Fruit fly (Drosophila melanogaster) whole organism, embryonic: ENCODE results near the gene CG13928.

Experiments used
- BEAF-32 ChIP-seq: fragments of 200-800 bp; sonication (Bioruptor generic); optimal IDR thresholded peaks from 3 replicates; lab custom pipeline; 2017; ENCODE audit warnings: missing biosample characterization, missing genetic modification characterization, mild to moderate bottlenecking, moderate library complexity, missing genetic modification reagents
- Bdp1 ChIP-seq: fragments of 200-800 bp; sonication (Bioruptor generic); optimal IDR thresholded peaks from 3 replicates; lab custom pipeline; 2016; ENCODE audit warnings: missing biosample characterization, missing genetic modification characterization
- Bgb ChIP-seq: fragments of 200-800 bp; sonication (Bioruptor generic); IDR thresholded peaks from 2 replicates; pipeline ENCODE4 v1.3.6; 2022; ENCODE audit warnings: missing biosample characterization, missing genetic modification characterization; ENCODE audit not compliant: partially characterized antibody
- Bteb2 ChIP-seq: fragments of 200-800 bp; sonication (Bioruptor generic); optimal IDR thresholded peaks from 2 replicates; lab custom pipeline; 2016; ENCODE audit warnings: missing biosample characterization, missing genetic modification characterization
- CG10543 ChIP-seq: fragments of 200-800 bp; sonication (Bioruptor generic); optimal IDR thresholded peaks from 3 replicates; lab custom pipeline; 2017; ENCODE audit warnings: missing biosample characterization, mild to moderate bottlenecking, missing genetic modification characterization, moderate library complexity
- CG11085 ChIP-seq: fragments of 200-800 bp; sonication (Bioruptor generic); IDR thresholded peaks from 2 replicates; pipeline ENCODE4 v1.3.6; 2022; ENCODE audit warnings: missing biosample characterization, missing genetic modification characterization
- CG11504 ChIP-seq: fragments of 200-800 bp; sonication (Bioruptor generic); optimal IDR thresholded peaks from 3 replicates; lab custom pipeline; 2019; ENCODE audit warnings: missing biosample characterization, mild to moderate bottlenecking, missing genetic modification characterization, moderate library complexity
- CG13296 ChIP-seq: fragments of 200-800 bp; sonication (Bioruptor generic); optimal IDR thresholded peaks from 3 replicates; lab custom pipeline; 2018; ENCODE audit warnings: missing biosample characterization, mild to moderate bottlenecking, missing genetic modification characterization
- CG15073 ChIP-seq: fragments of 200-800 bp; sonication (Bioruptor generic); optimal IDR thresholded peaks from 2 replicates; lab custom pipeline; 2016; ENCODE audit warnings: missing biosample characterization, missing genetic modification characterization
- CG15514 ChIP-seq: fragments of 200-800 bp; sonication (Bioruptor generic); optimal IDR thresholded peaks from 3 replicates; lab custom pipeline; 2017; ENCODE audit warnings: missing biosample characterization, missing genetic modification characterization, mild to moderate bottlenecking, moderate library complexity, missing genetic modification reagents
- CG16779 ChIP-seq: fragments of 200-800 bp; sonication (Bioruptor generic); IDR thresholded peaks from 2 replicates; pipeline ENCODE4 v1.3.6; 2022; ENCODE audit warnings: missing biosample characterization, missing genetic modification characterization
- CG18619 ChIP-seq: fragments of 200-800 bp; sonication (Bioruptor generic); optimal IDR thresholded peaks from 3 replicates; lab custom pipeline; 2017; ENCODE audit warnings: missing biosample characterization, mild to moderate bottlenecking, missing genetic modification characterization
- CG31365 ChIP-seq: fragments of 200-800 bp; sonication (Bioruptor generic); optimal IDR thresholded peaks from 2 replicates; lab custom pipeline; 2018; ENCODE audit warnings: missing biosample characterization, mild to moderate bottlenecking, missing genetic modification characterization
- CG33213 ChIP-seq: fragments of 200-800 bp; sonication (Bioruptor generic); optimal IDR thresholded peaks from 3 replicates; lab custom pipeline; 2016; ENCODE audit warnings: missing biosample characterization, missing genetic modification characterization
- CG34422 ChIP-seq: fragments of 200-800 bp; sonication (Bioruptor generic); IDR thresholded peaks from 3 replicates; pipeline ENCODE4 v1.3.6; 2022; ENCODE audit warnings: missing biosample characterization, missing genetic modification characterization
- CG4328 ChIP-seq: fragments of 200-800 bp; sonication (Bioruptor generic); optimal IDR thresholded peaks from 3 replicates; lab custom pipeline; 2017; ENCODE audit warnings: missing biosample characterization, missing genetic modification reagents, missing genetic modification characterization
- CG5953 ChIP-seq: fragments of 200-800 bp; sonication (Bioruptor generic); IDR thresholded peaks from 2 replicates; pipeline ENCODE4 v1.3.6; 2022; ENCODE audit warnings: missing biosample characterization, missing genetic modification characterization
- CG8281 ChIP-seq: fragments of 200-800 bp; sonication (Bioruptor generic); optimal IDR thresholded peaks from 2 replicates; lab custom pipeline; 2018; ENCODE audit warnings: missing biosample characterization, mild to moderate bottlenecking, missing genetic modification characterization, moderate library complexity
- CrebB ChIP-seq: fragments of 200-800 bp; sonication (Bioruptor generic); optimal IDR thresholded peaks from 3 replicates; lab custom pipeline; 2018; ENCODE audit warnings: missing biosample characterization, mild to moderate bottlenecking, missing genetic modification characterization
- D ChIP-seq, 2 experiments: fragments of 200-800 bp in 1 of 2; fragments of >200 bp in 1 of 2; sonication (Bioruptor generic) in 1 of 2; optimal IDR thresholded peaks; 2 replicates in 1 of 2; 3 replicates in 1 of 2; lab custom pipeline; 2017; ENCODE audit warnings: mild to moderate bottlenecking in 1 of 2, missing biosample characterization in 1 of 2, missing genetic modification characterization in 1 of 2, missing genetic modification reagents in 1 of 2
- Dad ChIP-seq: fragments of 200-800 bp; sonication (Bioruptor generic); optimal IDR thresholded peaks from 3 replicates; lab custom pipeline; 2016; ENCODE audit warnings: missing biosample characterization, missing genetic modification characterization
- H15 ChIP-seq: fragments of 200-800 bp; sonication (Bioruptor generic); IDR thresholded peaks from 3 replicates; pipeline ENCODE4 v1.3.6; 2022; ENCODE audit warnings: missing biosample characterization, missing genetic modification characterization
- Hmx ChIP-seq: fragments of 200-800 bp; sonication (Bioruptor generic); optimal IDR thresholded peaks from 2 replicates; lab custom pipeline; 2016; ENCODE audit warnings: missing biosample characterization, missing genetic modification characterization
- Lhr ChIP-seq: fragments of 200-800 bp; sonication (Bioruptor generic); optimal IDR thresholded peaks from 3 replicates; lab custom pipeline; 2017; ENCODE audit warnings: mild to moderate bottlenecking, missing biosample characterization, missing genetic modification reagents, missing genetic modification characterization
- Nf-YA ChIP-seq: fragments of 200-800 bp; sonication (Bioruptor generic); IDR thresholded peaks from 2 replicates; pipeline ENCODE4 v1.3.6; 2022; ENCODE audit warnings: missing biosample characterization, missing genetic modification characterization
- Rx ChIP-seq: fragments of 200-800 bp; sonication (Bioruptor generic); IDR thresholded peaks from 2 replicates; pipeline ENCODE4 v1.3.6; 2022; ENCODE audit warnings: missing biosample characterization, missing genetic modification characterization
- Side ChIP-seq: fragments of 200-800 bp; sonication (Bioruptor generic); optimal IDR thresholded peaks from 2 replicates; lab custom pipeline; 2016; ENCODE audit warnings: missing biosample characterization, missing genetic modification characterization
- Sox100B ChIP-seq: fragments of 200-800 bp; sonication (Bioruptor generic); optimal IDR thresholded peaks from 3 replicates; lab custom pipeline; 2018; ENCODE audit warnings: missing biosample characterization, mild to moderate bottlenecking, missing genetic modification characterization
- Taf1 ChIP-seq: fragments of 200-800 bp; sonication (Bioruptor generic); IDR thresholded peaks from 2 replicates; pipeline ENCODE4 v1.3.6; 2022; ENCODE audit warnings: missing biosample characterization, missing genetic modification characterization
- Usf ChIP-seq: fragments of 200-800 bp; sonication (Bioruptor generic); optimal IDR thresholded peaks from 2 replicates; lab custom pipeline; 2017; ENCODE audit warnings: missing genotype, missing biosample characterization, missing genetic modification characterization
- Vsx1 ChIP-seq: fragments of 200-800 bp; sonication (Bioruptor generic); optimal IDR thresholded peaks from 2 replicates; lab custom pipeline; 2017; ENCODE audit warnings: missing biosample characterization, mild to moderate bottlenecking, missing genetic modification characterization, missing genetic modification reagents
- bigmax ChIP-seq: fragments of 200-800 bp; sonication (Bioruptor generic); optimal IDR thresholded peaks from 2 replicates; lab custom pipeline; 2018; ENCODE audit warnings: missing biosample characterization, mild to moderate bottlenecking, missing genetic modification characterization
- bsh ChIP-seq, 2 experiments: fragments of 200-800 bp; sonication (Bioruptor generic); optimal IDR thresholded peaks; 2 replicates each; lab custom pipeline; 2017 to 2018; ENCODE audit warnings: mild to moderate bottlenecking in 2 of 2, missing biosample characterization in 2 of 2, missing genetic modification characterization in 2 of 2, moderate library complexity in 1 of 2
- chm ChIP-seq: fragments of 200-800 bp; sonication (Bioruptor generic); IDR thresholded peaks from 2 replicates; pipeline ENCODE4 v1.3.6; 2022; ENCODE audit warnings: missing biosample characterization, missing genetic modification characterization
- croc ChIP-seq: fragments of 200-800 bp; sonication (Bioruptor generic); conservative IDR thresholded peaks from 3 replicates; pipeline ENCODE4 v1.3.6; 2022; ENCODE audit warnings: missing biosample characterization, missing genetic modification characterization
- dimm ChIP-seq: fragments of 200-800 bp; sonication (Bioruptor generic); IDR thresholded peaks from 2 replicates; pipeline ENCODE4 v1.3.6; 2022; ENCODE audit warnings: missing biosample characterization, missing genetic modification characterization
- fru ChIP-seq: fragments of >200 bp; optimal IDR thresholded peaks from 2 replicates; lab custom pipeline; 2017
- h ChIP-seq: fragments of >200 bp; optimal IDR thresholded peaks from 2 replicates; lab custom pipeline; 2017
- knrl ChIP-seq: fragments of 200-800 bp; sonication (Bioruptor generic); IDR thresholded peaks from 3 replicates; pipeline ENCODE4 v1.3.6; 2022; ENCODE audit warnings: missing biosample characterization, missing genetic modification characterization; ENCODE audit not compliant: partially characterized antibody
- lilli ChIP-seq: fragments of 200-800 bp; sonication (Bioruptor generic); optimal IDR thresholded peaks from 3 replicates; lab custom pipeline; 2016; ENCODE audit warnings: missing biosample characterization, missing genetic modification characterization
- nom ChIP-seq: fragments of 200-800 bp; sonication (Bioruptor generic); optimal IDR thresholded peaks from 2 replicates; lab custom pipeline; 2017; ENCODE audit warnings: missing biosample characterization, missing genetic modification characterization, mild to moderate bottlenecking, moderate library complexity, missing genetic modification reagents
- pnt ChIP-seq: fragments of 200-800 bp; sonication (Bioruptor generic); optimal IDR thresholded peaks from 3 replicates; lab custom pipeline; 2016; ENCODE audit warnings: missing biosample characterization, missing genetic modification characterization
- sens ChIP-seq: fragments of 200-800 bp; sonication (Bioruptor generic); peaks from one replicate; lab custom pipeline; 2016; ENCODE audit warnings: missing biosample characterization, missing genetic modification characterization
- seq ChIP-seq: fragments of 200-800 bp; sonication (Bioruptor generic); IDR thresholded peaks from 2 replicates; pipeline ENCODE4 v1.3.6; 2022; ENCODE audit warnings: missing biosample characterization, missing genetic modification characterization
- sim ChIP-seq: fragments of 200-800 bp; sonication (Bioruptor generic); IDR thresholded peaks from 2 replicates; pipeline ENCODE4 v1.3.6; 2022; ENCODE audit warnings: missing biosample characterization, missing genetic modification characterization
- slbo ChIP-seq: fragments of 200-800 bp; sonication (Bioruptor generic); IDR thresholded peaks from 2 replicates; pipeline ENCODE4 v1.3.6; 2022; ENCODE audit warnings: missing biosample characterization, missing genetic modification characterization
- so ChIP-seq: fragments of 200-800 bp; sonication (Bioruptor generic); IDR thresholded peaks from 3 replicates; pipeline ENCODE4 v1.3.6; 2022; ENCODE audit warnings: missing biosample characterization, missing genetic modification characterization
- tx ChIP-seq: fragments of 200-800 bp; sonication (Bioruptor generic); optimal IDR thresholded peaks from 2 replicates; lab custom pipeline; 2016; ENCODE audit warnings: missing biosample characterization, missing genetic modification characterization
- z ChIP-seq: fragments of 200-800 bp; sonication (Bioruptor generic); IDR thresholded peaks from 3 replicates; pipeline ENCODE4 v1.3.6; 2022; ENCODE audit warnings: missing biosample characterization, missing genetic modification characterization

The CG13928 gene

dm6 chr3L:1591692-1592371 is 36.3 kb downstream of the CG13928 start (continued):
- TF ChIP-seq CG15073 (GFP tag; lab: Kevin White, UChicago) (no peak), CG4328 (peak; percentile 66), Bdp1 (GFP tag; lab: Kevin White, UChicago) (peak; percentile 37), sens (peak; percentile 86), so (GFP tag; lab: Robert Waterston, UW) (peak; percentile 66; the same call in 1 of the 3 replicates), Bgb (GFP tag; lab: Robert Waterston, UW) (no peak), Bteb2 (GFP tag; lab: Kevin White, UChicago) (peak; percentile 60), fru (lab: Kevin White, UChicago) (no peak), Sox100B (no peak), dimm (GFP tag; lab: Robert Waterston, UW) (no peak), CG10543 (GFP tag; lab: Kevin White, UChicago) (peak; percentile 82), CG11085 (GFP tag; lab: Robert Waterston, UW) (peak; percentile 55; the same call in 1 of the 2 replicates), CG18619 (GFP tag; lab: Kevin White, UChicago) (peak; percentile 79), croc (GFP tag; lab: Robert Waterston, UW) (no peak), CG16779 (GFP tag; lab: Robert Waterston, UW) (0 out of 2 replicates have a peak, but pooled peaks have one; percentile 34), CG34422 (no peak), CG15514 (GFP tag; lab: Kevin White, UChicago) (peak; percentile 92), CG5953 (GFP tag; lab: Robert Waterston, UW) (0 out of 2 replicates have a peak, but pooled peaks have one; percentile 50), z (GFP tag; lab: Robert Waterston, UW) (0 out of 3 replicates have a peak, but pooled peaks have one; percentile 34), lilli (GFP tag; lab: Kevin White, UChicago) (peak; percentile 49), Lhr (GFP tag; lab: Kevin White, UChicago) (no peak), seq (GFP tag; lab: Robert Waterston, UW) (peak; percentile 71; the same call in 1 of the 2 replicates), CG11504 (tag; lab: Kevin White, UChicago) (no peak), Dad (GFP tag; lab: Kevin White, UChicago) (peak; percentile 44), CG13296 (GFP tag; lab: Kevin White, UChicago) (peak; percentile 83), CG8281 (tag; lab: Kevin White, UChicago) (peak; percentile 46), Usf (peak; percentile 14), bigmax (GFP tag; lab: Kevin White, UChicago) (peak; percentile 65), tx (GFP tag; lab: Kevin White, UChicago) (peak; percentile 19), bsh (GFP tag; optimal IDR thresholded peaks at IDR 0.05; lab: Kevin White, UChicago) (no peak), Vsx1 (GFP tag; lab: Kevin White, UChicago) (peak; percentile 76), sim (GFP tag; lab: Robert Waterston, UW) (0 out of 2 replicates have a peak, but pooled peaks have one; percentile 26), pnt (GFP tag; lab: Kevin White, UChicago) (peak; percentile 1), BEAF-32 (no peak), chm (GFP tag; lab: Robert Waterston, UW) (peak; percentile 43; the same call in 1 of the 2 replicates), Taf1 (peak; percentile 36; the same call in 1 of the 2 replicates), Rx (GFP tag; lab: Robert Waterston, UW) (no peak), h (no peak), Hmx (GFP tag; lab: Kevin White, UChicago) (no peak), D (optimal IDR thresholded peaks at IDR 0.05; lab: Kevin White, UChicago) (no peak), D (GFP tag; optimal IDR thresholded peaks at IDR 0.05; lab: Kevin White, UChicago) (peak; percentile 15), H15 (no peak), CrebB (tag; lab: Kevin White, UChicago) (peak; percentile 75), CG33213 (GFP tag; lab: Kevin White, UChicago) (peak; percentile 63), CG31365 (tag; lab: Kevin White, UChicago) (peak; percentile 79), nom (GFP tag; lab: Kevin White, UChicago) (peak; percentile 85), slbo (GFP tag; lab: Robert Waterston, UW) (peak; percentile 33), Nf-YA (GFP tag; lab: Robert Waterston, UW) (peak; percentile 47; the same call in 1 of the 2 replicates), Side (GFP tag; lab: Kevin White, UChicago) (peak; percentile 54), knrl (no peak)
